Worm (Caenorhabditis elegans) whole organism, young adult: ENCODE data around the gene pals-21.
A peak's percentile ranks its signal among the peaks of the same experiment; 100 is the strongest.

Experiments used
- B0035.1 ChIP-seq: sonication (generic microtip); optimal IDR thresholded peaks from 2 replicates; lab custom pipeline; 2016; ENCODE audit warnings: missing genetic modification characterization, mild to moderate bottlenecking, missing compliant biosample characterization, missing genotype, missing genetic modification reagents
- C17E4.6 ChIP-seq: fragments of 200-800 bp; sonication (Bioruptor generic); IDR thresholded peaks from 2 replicates; pipeline ENCODE4 v1.3.6; 2022; ENCODE audit warnings: missing genetic modification reagents, missing genetic modification characterization, missing compliant biosample characterization
- F10E7.11 ChIP-seq: sonication (generic microtip); optimal IDR thresholded peaks from 2 replicates; lab custom pipeline; 2017; ENCODE audit warnings: mild to moderate bottlenecking, missing genetic modification characterization, moderate library complexity, missing compliant biosample characterization
- F33H1.4 ChIP-seq: fragments of 200-800 bp; sonication (Bioruptor generic); IDR thresholded peaks from 2 replicates; pipeline ENCODE4 v1.3.6; 2022; ENCODE audit warnings: missing genetic modification reagents, missing genetic modification characterization, missing compliant biosample characterization
- F39B2.1 ChIP-seq: fragments of 200-800 bp; sonication (Bioruptor generic); IDR thresholded peaks from 2 replicates; pipeline ENCODE4 v1.3.6; 2022; ENCODE audit warnings: missing genetic modification reagents, missing genetic modification characterization, missing compliant biosample characterization
- F52B5.7 ChIP-seq: sonication (generic microtip); optimal IDR thresholded peaks from 2 replicates; lab custom pipeline; 2016; ENCODE audit warnings: mild to moderate bottlenecking, missing genetic modification characterization, missing compliant biosample characterization
- F55B11.4 ChIP-seq: sonication (generic microtip); optimal IDR thresholded peaks from 2 replicates; lab custom pipeline; 2016; ENCODE audit warnings: missing compliant biosample characterization, missing genetic modification characterization, borderline replicate concordance; ENCODE audit not compliant: insufficient read depth
- F57C9.4 ChIP-seq: sonication (generic microtip); optimal IDR thresholded peaks from 2 replicates; lab custom pipeline; 2017; ENCODE audit warnings: mild to moderate bottlenecking, missing genetic modification characterization, missing compliant biosample characterization
- K11D2.4 ChIP-seq: fragments of 200-800 bp; sonication (Bioruptor generic); IDR thresholded peaks from 2 replicates; pipeline ENCODE4 v1.3.6; 2022; ENCODE audit warnings: missing genetic modification reagents, missing genetic modification characterization, missing compliant biosample characterization
- Y53G8AR.9 ChIP-seq: fragments of 200-800 bp; sonication (Bioruptor generic); conservative IDR thresholded peaks from 2 replicates; pipeline ENCODE4 v1.3.6; 2022; ENCODE audit warnings: missing genetic modification reagents, missing genetic modification characterization, missing compliant biosample characterization
- ZK185.1 ChIP-seq: sonication (generic microtip); optimal IDR thresholded peaks from 2 replicates; lab custom pipeline; 2016; ENCODE audit warnings: mild to moderate bottlenecking, missing genetic modification characterization, missing compliant biosample characterization; ENCODE audit not compliant: poor library complexity, severe bottlenecking
- ama-1 ChIP-seq, 3 experiments: fragments of 150-350 bp in 1 of 3; sonication (generic microtip) in 2 of 3; optimal IDR thresholded peaks; 2 replicates each; lab custom pipeline; 2014 to 2018; ENCODE audit warnings: missing biosample characterization in 2 of 3, missing genetic modification characterization in 2 of 3, missing genetic modification reagents in 2 of 3
- aptf-2 ChIP-seq: fragments of 200-800 bp; sonication (Bioruptor generic); conservative IDR thresholded peaks from 2 replicates; pipeline ENCODE4 v1.3.6; 2022; ENCODE audit warnings: missing genetic modification reagents, missing genetic modification characterization, missing compliant biosample characterization
- atf-7 ChIP-seq: sonication (generic microtip); optimal IDR thresholded peaks from 2 replicates; lab custom pipeline; 2017; ENCODE audit warnings: mild to moderate bottlenecking, missing genetic modification characterization, missing compliant biosample characterization
- attf-5 ChIP-seq: fragments of 200-800 bp; sonication (Bioruptor generic); optimal IDR thresholded peaks from 2 replicates; lab custom pipeline; 2018; ENCODE audit warnings: mild to moderate bottlenecking, missing genetic modification characterization, missing compliant biosample characterization
- bed-1 ChIP-seq: fragments of 200-800 bp; sonication (Bioruptor generic); IDR thresholded peaks from 2 replicates; pipeline ENCODE4 v1.3.6; 2022; ENCODE audit warnings: missing genetic modification reagents, missing genetic modification characterization, missing compliant biosample characterization
- bed-2 ChIP-seq: fragments of 200-800 bp; sonication (Bioruptor generic); IDR thresholded peaks from 2 replicates; pipeline ENCODE4 v1.3.6; 2022; ENCODE audit warnings: missing genetic modification reagents, missing genetic modification characterization, missing compliant biosample characterization
- cebp-2 ChIP-seq: fragments of 200-800 bp; sonication (Bioruptor generic); IDR thresholded peaks from 2 replicates; pipeline ENCODE4 v1.3.6; 2022; ENCODE audit warnings: missing genetic modification characterization, missing compliant biosample characterization
- ceh-100 ChIP-seq: fragments of 200-800 bp; sonication (Bioruptor generic); IDR thresholded peaks from 2 replicates; pipeline ENCODE4 v1.3.6; 2022; ENCODE audit warnings: missing genetic modification reagents, missing genetic modification characterization, missing compliant biosample characterization
- ceh-58 ChIP-seq: fragments of 200-800 bp; sonication (Bioruptor generic); IDR thresholded peaks from 2 replicates; pipeline ENCODE4 v1.3.6; 2022; ENCODE audit warnings: missing genetic modification characterization, missing compliant biosample characterization
- ceh-91 ChIP-seq: fragments of 200-800 bp; sonication (Bioruptor generic); IDR thresholded peaks from 2 replicates; pipeline ENCODE4 v1.3.6; 2022; ENCODE audit warnings: missing genetic modification reagents, missing genetic modification characterization, missing compliant biosample characterization
- die-1 ChIP-seq: sonication (generic microtip); optimal IDR thresholded peaks from 2 replicates; lab custom pipeline; 2016; ENCODE audit warnings: missing genotype, mild to moderate bottlenecking, missing genetic modification characterization, missing compliant biosample characterization
- egrh-3 ChIP-seq: fragments of 200-800 bp; sonication (Bioruptor generic); IDR thresholded peaks from 2 replicates; pipeline ENCODE4 v1.3.6; 2022; ENCODE audit warnings: missing genetic modification reagents, missing genetic modification characterization, missing compliant biosample characterization
- ekl-4 ChIP-seq: fragments of 200-800 bp; sonication (Bioruptor generic); IDR thresholded peaks from 2 replicates; pipeline ENCODE4 v1.3.6; 2022; ENCODE audit warnings: missing genetic modification reagents, missing genetic modification characterization, missing compliant biosample characterization
- fkh-3 ChIP-seq: sonication (generic microtip); optimal IDR thresholded peaks from 2 replicates; lab custom pipeline; 2016; ENCODE audit warnings: mild to moderate bottlenecking, missing genetic modification characterization, missing compliant biosample characterization
- gei-17 ChIP-seq: fragments of 200-800 bp; sonication (Bioruptor generic); optimal IDR thresholded peaks from 2 replicates; lab custom pipeline; 2018; ENCODE audit warnings: mild to moderate bottlenecking, missing genetic modification characterization, missing compliant biosample characterization
- him-1 ChIP-seq: sonication (generic microtip); optimal IDR thresholded peaks from 2 replicates; lab custom pipeline; 2016; ENCODE audit warnings: missing genotype, missing genetic modification reagents, missing genetic modification characterization, missing compliant biosample characterization
- hlh-12 ChIP-seq: sonication (generic microtip); optimal IDR thresholded peaks from 2 replicates; lab custom pipeline; 2016; ENCODE audit warnings: missing genetic modification characterization, missing compliant biosample characterization
- hmg-20 ChIP-seq: fragments of 200-800 bp; sonication (Bioruptor generic); IDR thresholded peaks from 2 replicates; pipeline ENCODE4 v1.3.6; 2022; ENCODE audit warnings: missing genetic modification reagents, missing genetic modification characterization, missing compliant biosample characterization
- lin-26 ChIP-seq: fragments of 200-800 bp; sonication (Bioruptor generic); IDR thresholded peaks from 2 replicates; pipeline ENCODE4 v1.3.6; 2022; ENCODE audit warnings: missing genetic modification reagents, missing genetic modification characterization, missing compliant biosample characterization
- lin-54 ChIP-seq: fragments of 200-800 bp; sonication (Bioruptor generic); optimal IDR thresholded peaks from 2 replicates; lab custom pipeline; 2018; ENCODE audit warnings: mild to moderate bottlenecking, missing genetic modification characterization, missing compliant biosample characterization
- lsl-1 ChIP-seq: fragments of 200-800 bp; sonication (Bioruptor generic); optimal IDR thresholded peaks from 2 replicates; lab custom pipeline; 2018; ENCODE audit warnings: mild to moderate bottlenecking, missing genetic modification characterization, moderate library complexity, missing compliant biosample characterization
- madf-10 ChIP-seq: sonication (generic microtip); optimal IDR thresholded peaks from 2 replicates; lab custom pipeline; 2016; ENCODE audit warnings: mild to moderate bottlenecking, missing genetic modification characterization, missing compliant biosample characterization
- madf-3 ChIP-seq: fragments of 200-800 bp; sonication (Bioruptor generic); IDR thresholded peaks from 2 replicates; pipeline ENCODE4 v1.3.6; 2022; ENCODE audit warnings: missing genetic modification reagents, missing genetic modification characterization, missing compliant biosample characterization
- madf-6 ChIP-seq: fragments of 200-800 bp; sonication (Bioruptor generic); IDR thresholded peaks from 2 replicates; pipeline ENCODE4 v1.3.6; 2022; ENCODE audit warnings: missing genetic modification reagents, missing genetic modification characterization, missing compliant biosample characterization
- mel-28 ChIP-seq: sonication (generic microtip); optimal IDR thresholded peaks from 2 replicates; lab custom pipeline; 2016; ENCODE audit warnings: borderline replicate concordance, mild to moderate bottlenecking, missing genetic modification characterization, missing compliant biosample characterization
- nfya-1 ChIP-seq: sonication (generic microtip); optimal IDR thresholded peaks from 2 replicates; lab custom pipeline; 2017; ENCODE audit warnings: antibody characterized with exemption, missing compliant biosample characterization, missing genetic modification characterization, borderline replicate concordance; ENCODE audit not compliant: insufficient read depth
- nhr-120 ChIP-seq: fragments of 200-800 bp; sonication (Bioruptor generic); IDR thresholded peaks from 2 replicates; pipeline ENCODE4 v1.3.6; 2022; ENCODE audit warnings: missing genetic modification characterization, missing compliant biosample characterization
- nhr-80 ChIP-seq: sonication (generic microtip); optimal IDR thresholded peaks from 2 replicates; lab custom pipeline; 2016; ENCODE audit warnings: missing genetic modification characterization, missing compliant biosample characterization
- rcor-1 ChIP-seq: fragments of 200-800 bp; sonication (Bioruptor generic); IDR thresholded peaks from 2 replicates; pipeline ENCODE4 v1.3.6; 2022; ENCODE audit warnings: missing genetic modification reagents, missing genetic modification characterization, missing compliant biosample characterization
- sdz-38 ChIP-seq: sonication (generic microtip); optimal IDR thresholded peaks from 2 replicates; lab custom pipeline; 2016; ENCODE audit warnings: missing genotype, missing genetic modification characterization, missing compliant biosample characterization
- snpc-1.3 ChIP-seq: sonication (generic microtip); optimal IDR thresholded peaks from 2 replicates; lab custom pipeline; 2017; ENCODE audit warnings: missing genetic modification characterization, mild to moderate bottlenecking, missing compliant biosample characterization, antibody characterized with exemption, moderate library complexity, missing genotype, missing genetic modification reagents; ENCODE audit not compliant: insufficient read depth
- somi-1 ChIP-seq: fragments of 200-800 bp; sonication (Bioruptor generic); optimal IDR thresholded peaks from 2 replicates; lab custom pipeline; 2018; ENCODE audit warnings: mild to moderate bottlenecking, missing genetic modification characterization, missing compliant biosample characterization
- tlf-1 ChIP-seq: fragments of 200-800 bp; sonication (Bioruptor generic); optimal IDR thresholded peaks from 2 replicates; lab custom pipeline; 2018; ENCODE audit warnings: mild to moderate bottlenecking, missing genetic modification characterization, missing compliant biosample characterization
- unc-130 ChIP-seq: sonication (generic microtip); optimal IDR thresholded peaks from 2 replicates; lab custom pipeline; 2016; ENCODE audit warnings: missing genetic modification reagents, missing genetic modification characterization, missing compliant biosample characterization
- zfh-2 ChIP-seq: fragments of 200-800 bp; sonication (Bioruptor generic); conservative IDR thresholded peaks from 2 replicates; pipeline ENCODE4 v1.3.6; 2022; ENCODE audit warnings: missing genetic modification reagents, missing genetic modification characterization, missing compliant biosample characterization
- ztf-18 ChIP-seq: sonication (generic microtip); optimal IDR thresholded peaks from 2 replicates; lab custom pipeline; 2016; ENCODE audit warnings: missing genotype, mild to moderate bottlenecking, missing genetic modification characterization, missing compliant biosample characterization
- ztf-6 ChIP-seq: fragments of 200-800 bp; sonication (Bioruptor generic); IDR thresholded peaks from 2 replicates; pipeline ENCODE4 v1.3.6; 2022; ENCODE audit warnings: missing genetic modification reagents, missing genetic modification characterization, missing compliant biosample characterization

The pals-21 gene

DNA sequence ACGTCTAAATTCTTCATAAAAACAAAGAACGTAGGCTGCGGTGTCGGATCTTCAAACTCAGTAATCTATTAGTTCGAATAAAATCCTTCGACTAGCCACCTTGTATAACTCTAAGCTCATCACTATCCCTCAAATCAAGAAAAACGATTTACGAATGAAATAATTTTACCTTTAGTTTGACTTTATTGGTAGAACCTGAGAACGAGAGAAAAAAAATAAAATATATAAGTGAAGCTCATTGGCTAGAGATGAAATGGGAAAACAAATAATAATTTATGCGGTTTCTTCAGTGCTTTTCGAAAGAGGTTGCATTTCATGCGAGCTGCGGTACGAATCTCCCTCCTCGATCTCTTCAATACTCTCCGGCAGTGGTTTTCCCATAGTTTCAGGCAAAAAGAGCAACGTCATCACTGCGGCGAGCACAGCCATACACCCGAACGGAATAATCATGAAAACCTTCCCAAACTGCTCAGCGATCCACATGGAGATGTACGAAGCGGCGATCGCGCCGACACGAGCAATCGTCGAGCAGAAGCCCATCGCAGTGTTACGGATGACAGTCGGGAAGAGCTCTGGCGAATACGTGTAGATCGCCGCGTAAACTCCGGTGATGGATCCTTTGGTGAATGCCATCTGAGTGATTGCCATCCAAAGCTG is 39.4 kb upstream of the pals-21 start (continued):
- TF ChIP-seq lin-26 (GFP tag; lab: Robert Waterston, UW) = peak; percentile 87
- TF ChIP-seq snpc-1.3 = peak; percentile 86
- no peak for TF ChIP-seq sdz-38
- TF ChIP-seq F33H1.4 (GFP tag; lab: Robert Waterston, UW) = peak; percentile 57; the same call in 1 of the 2 replicates
- peak; percentile 41 for TF ChIP-seq mel-28
- peak; percentile 91 for TF ChIP-seq ekl-4 (GFP tag; lab: Robert Waterston, UW)
- TF ChIP-seq gei-17 (GFP tag; lab: Kevin White, UChicago) = peak; percentile 75
- TF ChIP-seq F57C9.4 (tag; lab: Kevin White, UChicago) = no peak
- TF ChIP-seq hlh-12 (tag; lab: Kevin White, UChicago) = no peak
- peak; percentile 82; the same call in 1 of the 2 replicates for TF ChIP-seq cebp-2 (GFP tag; lab: Robert Waterston, UW)
- peak; percentile 63 for TF ChIP-seq attf-5
- peak; percentile 72; the same call in 1 of the 2 replicates for TF ChIP-seq nhr-120
- TF ChIP-seq hmg-20 = peak; percentile 84
- peak; percentile 90 for TF ChIP-seq madf-10 (tag; lab: Kevin White, UChicago)
- TF ChIP-seq F55B11.4 = no peak
- TF ChIP-seq ZK185.1 = peak; percentile 89
- peak; percentile 83 for TF ChIP-seq lin-54
- TF ChIP-seq ceh-58 (GFP tag; lab: Robert Waterston, UW) = no peak
- TF ChIP-seq bed-1 (GFP tag; lab: Robert Waterston, UW) = no peak
- TF ChIP-seq ztf-6 (GFP tag; lab: Robert Waterston, UW) = no peak
- peak; percentile 41 for TF ChIP-seq him-1 (tag; lab: Kevin White, UChicago)
- peak; percentile 83 for TF ChIP-seq madf-6
- TF ChIP-seq Y53G8AR.9 (GFP tag; lab: Robert Waterston, UW) = peak; percentile 98
- no peak for TF ChIP-seq bed-2 (GFP tag; lab: Robert Waterston, UW)
- no peak for TF ChIP-seq aptf-2 (GFP tag; lab: Robert Waterston, UW)
- no peak for TF ChIP-seq ceh-91 (GFP tag; lab: Robert Waterston, UW)
- TF ChIP-seq tlf-1 = peak; percentile 94
- TF ChIP-seq ama-1 (optimal IDR thresholded peaks at IDR 0.05; lab: Kevin White, UChicago) = peak; percentile 92
- TF ChIP-seq ama-1 (GFP tag; optimal IDR thresholded peaks at IDR 0.05; lab: Kevin White, UChicago) = peak in 1 of 2 experiments; percentile 94
- TF ChIP-seq atf-7 (tag; lab: Kevin White, UChicago) = peak; percentile 89
- TF ChIP-seq F52B5.7 (tag; lab: Kevin White, UChicago) = peak; percentile 87
- TF ChIP-seq somi-1 = peak; percentile 44
- TF ChIP-seq die-1 (tag; lab: Kevin White, UChicago) = peak; percentile 79
- TF ChIP-seq fkh-3 (tag; lab: Kevin White, UChicago) = peak; percentile 89

DNA sequence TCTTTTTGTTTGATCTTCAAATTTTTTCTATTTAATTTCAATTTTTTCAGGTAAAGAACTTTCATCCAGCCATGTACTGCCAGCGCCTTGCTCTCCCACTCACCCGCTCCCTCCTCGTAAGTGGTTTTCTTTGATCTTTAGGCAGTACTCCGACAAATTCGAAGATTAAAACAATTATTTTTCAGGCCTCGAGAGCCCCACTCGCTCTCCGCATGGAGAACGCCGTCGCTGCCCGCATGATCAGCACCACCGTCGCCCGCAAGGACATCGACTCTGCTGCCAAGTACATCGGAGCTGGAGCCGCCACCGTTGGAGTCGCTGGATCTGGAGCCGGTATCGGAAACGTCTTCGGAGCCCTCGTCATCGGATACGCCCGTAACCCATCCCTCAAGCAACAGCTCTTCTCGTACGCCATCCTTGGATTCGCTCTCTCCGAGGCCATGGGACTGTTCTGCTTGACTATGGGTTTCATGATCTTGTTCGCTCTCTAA is 38.8 kb upstream of the pals-21 start, which contains the start of gene Y82E9BR.3:
Gene Y82E9BR.3 (plus strand): TSS at position 51 of the 491 bp plus-strand sequence.
- TF ChIP-seq unc-130 (GFP tag; lab: Kevin White, UChicago) (no peak), rcor-1 (GFP tag; lab: Robert Waterston, UW) (peak; percentile 9; the same call in 1 of the 2 replicates), ceh-100 (GFP tag; lab: Robert Waterston, UW) (no peak), F33H1.4 (GFP tag; lab: Robert Waterston, UW) (no peak), F10E7.11 (tag; lab: Kevin White, UChicago) (no peak), C17E4.6 (GFP tag; lab: Robert Waterston, UW) (no peak), ama-1 (optimal IDR thresholded peaks at IDR 0.05; lab: Kevin White, UChicago) (no peak), ama-1 (GFP tag; optimal IDR thresholded peaks at IDR 0.05; lab: Kevin White, UChicago) (no peak), zfh-2 (peak; percentile 87), nhr-80 (no peak), F52B5.7 (tag; lab: Kevin White, UChicago) (no peak), B0035.1 (tag; lab: Kevin White, UChicago) (no peak), lsl-1 (no peak), egrh-3 (GFP tag; lab: Robert Waterston, UW) (peak; percentile 93), mel-28 (no peak), K11D2.4 (GFP tag; lab: Robert Waterston, UW) (no peak), madf-3 (GFP tag; lab: Robert Waterston, UW) (peak; percentile 79), ztf-18 (no peak), F39B2.1 (peak; percentile 49; the same call in 1 of the 2 replicates), nfya-1 (tag; lab: Kevin White, UChicago) (no peak)
